Fruit fly (Drosophila melanogaster) whole organism, wandering third instar larva: ENCODE measurements around the gene shd.

ENCODE experiments used
- Abd-B ChIP-seq: fragments of >200 bp; optimal IDR thresholded peaks from 2 replicates; lab custom pipeline; 2017; ENCODE audit warnings: missing biosample characterization, missing genetic modification characterization
- CG32264 ChIP-seq: fragments of 200-800 bp; sonication (Bioruptor generic); optimal IDR thresholded peaks from 2 replicates; lab custom pipeline; 2016; ENCODE audit warnings: missing biosample characterization, missing genetic modification characterization
- CG9705 ChIP-seq: fragments of 200-800 bp; sonication (Bioruptor generic); optimal IDR thresholded peaks from 2 replicates; lab custom pipeline; 2018; ENCODE audit warnings: missing biosample characterization, mild to moderate bottlenecking, missing genetic modification characterization
- CrebA ChIP-seq: fragments of 200-800 bp; sonication (Bioruptor generic); optimal IDR thresholded peaks from 2 replicates; lab custom pipeline; 2016; ENCODE audit warnings: missing biosample characterization, mild to moderate bottlenecking, missing genetic modification characterization, borderline replicate concordance
- Dfd ChIP-seq: fragments of >200 bp; optimal IDR thresholded peaks from 2 replicates; lab custom pipeline; 2017; ENCODE audit warnings: missing biosample characterization, missing genetic modification characterization
- Dif ChIP-seq: fragments of 200-275, 200-300 bp; sonication (Bioruptor generic); optimal IDR thresholded peaks from 2 replicates; lab custom pipeline; 2018; ENCODE audit warnings: missing biosample characterization, missing genetic modification characterization; ENCODE audit not compliant: partially characterized antibody
- GATAd ChIP-seq: sonication (Bioruptor generic); optimal IDR thresholded peaks from 2 replicates; lab custom pipeline; 2016; ENCODE audit warnings: missing biosample characterization, missing genetic modification characterization
- HLH106 ChIP-seq: fragments of 200-800 bp; optimal IDR thresholded peaks from 3 replicates; lab custom pipeline; 2019; ENCODE audit warnings: missing biosample characterization, mild to moderate bottlenecking, missing genetic modification characterization, moderate library complexity
- Hnf4 ChIP-seq: fragments of 200-800 bp; sonication (Bioruptor generic); optimal IDR thresholded peaks from 2 replicates; lab custom pipeline; 2016; ENCODE audit warnings: missing biosample characterization, mild to moderate bottlenecking, missing genetic modification characterization
- Hr78 ChIP-seq: fragments of >200 bp; optimal IDR thresholded peaks from 2 replicates; lab custom pipeline; 2017; ENCODE audit warnings: missing biosample characterization, missing genetic modification characterization
- Hr83 ChIP-seq: fragments of 200-300 bp; sonication (Bioruptor generic); optimal IDR thresholded peaks from 2 replicates; lab custom pipeline; 2016; ENCODE audit warnings: missing biosample characterization, mild to moderate bottlenecking, missing genetic modification characterization, moderate library complexity; ENCODE audit not compliant: poor library complexity, severe bottlenecking
- Jra ChIP-seq: sonication (Bioruptor generic); optimal IDR thresholded peaks from 2 replicates; lab custom pipeline; 2016; ENCODE audit warnings: missing biosample characterization, missing genetic modification characterization
- Mio ChIP-seq: sonication (Bioruptor generic); optimal IDR thresholded peaks from 2 replicates; lab custom pipeline; 2016; ENCODE audit warnings: missing biosample characterization, missing genetic modification characterization
- Myc ChIP-seq: fragments of >200 bp; optimal IDR thresholded peaks from 2 replicates; lab custom pipeline; 2017
- N ChIP-seq: fragments of >200 bp; optimal IDR thresholded peaks from 2 replicates; lab custom pipeline; 2018; ENCODE audit warnings: missing biosample characterization, missing external identifiers, missing genetic modification characterization
- OdsH ChIP-seq: fragments of 200-800 bp; sonication (Bioruptor generic); optimal IDR thresholded peaks from 2 replicates; lab custom pipeline; 2016; ENCODE audit warnings: missing biosample characterization, mild to moderate bottlenecking, missing genetic modification characterization
- Rel ChIP-seq, 2 experiments: fragments of 200-800 bp; sonication (Bioruptor generic) in 1 of 2; optimal IDR thresholded peaks; 2 replicates in 1 of 2; 3 replicates in 1 of 2; lab custom pipeline; 2016 to 2019; ENCODE audit warnings: mild to moderate bottlenecking in 2 of 2, missing biosample characterization in 2 of 2, missing genetic modification characterization in 2 of 2, moderate library complexity in 1 of 2
- Sp1 ChIP-seq: fragments of 200-800 bp; sonication (Bioruptor generic); optimal IDR thresholded peaks from 3 replicates; lab custom pipeline; 2019; ENCODE audit warnings: missing biosample characterization, mild to moderate bottlenecking, missing genetic modification characterization, moderate library complexity
- Vsx2 ChIP-seq: fragments of 200-300, 225-300 bp; sonication (Bioruptor generic); optimal IDR thresholded peaks from 2 replicates; lab custom pipeline; 2018; ENCODE audit warnings: missing biosample characterization, missing genetic modification characterization; ENCODE audit not compliant: partially characterized antibody
- br ChIP-seq: fragments of 200-800 bp; sonication (Bioruptor generic); optimal IDR thresholded peaks from 2 replicates; lab custom pipeline; 2016; ENCODE audit warnings: missing biosample characterization, missing genetic modification characterization
- brk ChIP-seq: fragments of 200-800 bp; sonication (Bioruptor generic); optimal IDR thresholded peaks from 2 replicates; lab custom pipeline; 2016; ENCODE audit warnings: missing biosample characterization, mild to moderate bottlenecking, missing genetic modification characterization
- dl ChIP-seq, 2 experiments: fragments of 175-275, 200-275 bp in 1 of 2; fragments of 200-275 bp in 1 of 2; sonication (Bioruptor generic); optimal IDR thresholded peaks; lab custom pipeline; 2018; ENCODE audit warnings: mild to moderate bottlenecking in 2 of 2, missing biosample characterization in 2 of 2, missing genetic modification characterization in 2 of 2, moderate library complexity in 2 of 2; ENCODE audit not compliant: partially characterized antibody in 2 of 2, insufficient read depth in 1 of 2
- dmrt93B ChIP-seq: fragments of 200-800 bp; sonication (Bioruptor generic); optimal IDR thresholded peaks from 2 replicates; lab custom pipeline; 2018; ENCODE audit warnings: missing biosample characterization, mild to moderate bottlenecking, missing genetic modification characterization
- dsf ChIP-seq: sonication (Bioruptor generic); optimal IDR thresholded peaks from 2 replicates; lab custom pipeline; 2016; ENCODE audit warnings: missing biosample characterization, missing genetic modification characterization, borderline replicate concordance
- ey ChIP-seq: fragments of 200-800 bp; sonication (Bioruptor generic); optimal IDR thresholded peaks from 2 replicates; lab custom pipeline; 2016; ENCODE audit warnings: missing biosample characterization, missing genetic modification characterization
- foxo ChIP-seq, 2 experiments: fragments of 200-800 bp; sonication (Bioruptor generic); optimal IDR thresholded peaks; 2 replicates in 1 of 2; 3 replicates in 1 of 2; lab custom pipeline; 2016 to 2017; ENCODE audit warnings: missing biosample characterization in 2 of 2, missing genetic modification characterization in 2 of 2
- fru ChIP-seq: fragments of 200-800 bp; sonication (Bioruptor generic); optimal IDR thresholded peaks from 3 replicates; lab custom pipeline; 2016; ENCODE audit warnings: missing biosample characterization, mild to moderate bottlenecking, missing genetic modification characterization
- h ChIP-seq: fragments of 200-800 bp; sonication (Bioruptor generic); optimal IDR thresholded peaks from 3 replicates; lab custom pipeline; 2016; ENCODE audit warnings: missing biosample characterization, mild to moderate bottlenecking, missing genetic modification characterization
- jim ChIP-seq: fragments of 175-275, 200-325 bp; sonication (Bioruptor generic); optimal IDR thresholded peaks from 2 replicates; lab custom pipeline; 2016; ENCODE audit warnings: missing biosample characterization, mild to moderate bottlenecking, missing genetic modification characterization
- lola ChIP-seq: fragments of >200 bp; optimal IDR thresholded peaks from 2 replicates; lab custom pipeline; 2017; ENCODE audit warnings: missing biosample characterization, missing genetic modification characterization
- pan ChIP-seq: fragments of >200 bp; optimal IDR thresholded peaks from 2 replicates; lab custom pipeline; 2017
- psq ChIP-seq: fragments of 200-800 bp; sonication (Bioruptor generic); optimal IDR thresholded peaks from 3 replicates; lab custom pipeline; 2017; ENCODE audit warnings: missing biosample characterization, mild to moderate bottlenecking, missing genetic modification characterization, moderate library complexity
- rgr ChIP-seq: fragments of 200-800 bp; sonication (Bioruptor generic); optimal IDR thresholded peaks from 3 replicates; lab custom pipeline; 2016; ENCODE audit warnings: missing biosample characterization, mild to moderate bottlenecking, missing genetic modification characterization
- sage ChIP-seq: fragments of 200-800 bp; sonication (Bioruptor generic); optimal IDR thresholded peaks from 2 replicates; lab custom pipeline; 2016; ENCODE audit warnings: missing biosample characterization, mild to moderate bottlenecking, missing genetic modification characterization
- sv ChIP-seq: fragments of 200-800 bp; sonication (Bioruptor generic); optimal IDR thresholded peaks from 3 replicates; lab custom pipeline; 2016; ENCODE audit warnings: missing biosample characterization, missing genetic modification characterization
- tai ChIP-seq: sonication (Bioruptor generic); optimal IDR thresholded peaks from 2 replicates; lab custom pipeline; 2016; ENCODE audit warnings: missing biosample characterization, missing genetic modification characterization
- usp ChIP-seq: fragments of >200 bp; optimal IDR thresholded peaks from 2 replicates; lab custom pipeline; 2017; ENCODE audit warnings: missing biosample characterization, missing genetic modification characterization
- woc ChIP-seq: sonication (Bioruptor generic); optimal IDR thresholded peaks from 2 replicates; lab custom pipeline; 2016; ENCODE audit warnings: missing biosample characterization, mild to moderate bottlenecking, missing genetic modification characterization

The shd gene

DNA sequence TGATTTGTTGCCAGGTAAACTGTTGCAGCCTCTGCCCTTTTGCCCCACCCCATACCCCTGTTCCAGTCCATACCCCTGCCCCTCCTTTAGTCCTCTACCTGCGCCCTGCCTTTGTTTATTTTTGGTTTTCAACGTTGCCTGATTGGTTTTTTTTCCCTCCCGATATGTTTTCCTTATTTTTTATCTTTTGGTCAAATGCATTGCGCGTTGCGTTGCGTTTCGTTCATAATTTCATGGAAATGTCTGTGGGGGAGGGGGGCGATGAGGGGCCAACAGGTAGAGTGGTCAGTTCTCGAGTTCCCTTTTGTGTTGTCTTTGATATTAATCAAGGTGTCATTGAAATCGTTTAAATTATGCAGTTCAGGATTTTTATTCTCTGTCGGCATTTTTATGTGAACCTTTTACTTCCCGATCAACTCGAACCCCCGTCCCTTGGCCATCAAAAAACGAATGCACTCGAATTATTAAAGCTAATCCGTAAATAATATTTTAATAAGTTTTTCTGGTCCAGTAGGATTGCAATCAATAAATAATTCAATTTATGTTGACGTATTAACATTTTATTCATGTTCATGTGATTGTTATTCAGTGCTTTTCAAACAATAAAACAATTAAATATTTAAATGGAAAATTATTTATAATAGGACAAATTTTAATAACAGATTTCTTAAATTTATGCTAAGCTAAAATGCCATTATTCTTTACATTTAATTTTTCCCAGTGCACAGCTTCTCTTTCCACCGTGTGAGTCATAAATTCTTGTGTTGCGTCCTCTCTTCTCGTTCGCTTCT, 20.7 kb downstream of the shd start:
- TF ChIP-seq lola (GFP tag; lab: Kevin White, UChicago): no peak
- no peak for TF ChIP-seq N (GFP tag; lab: Kevin White, UChicago)
- TF ChIP-seq fru (GFP tag; lab: Kevin White, UChicago): peak; percentile 79
- peak; percentile 92 for TF ChIP-seq Sp1 (GFP tag; lab: Kevin White, UChicago)
- no peak for TF ChIP-seq pan (lab: Kevin White, UChicago)
- TF ChIP-seq CrebA: no peak
- no peak for TF ChIP-seq Mio (GFP tag; lab: Kevin White, UChicago)
- no peak for TF ChIP-seq Dfd (GFP tag; lab: Kevin White, UChicago)
- TF ChIP-seq h (GFP tag; lab: Kevin White, UChicago): peak; percentile 88
- peak; percentile 80 for TF ChIP-seq rgr (GFP tag; lab: Kevin White, UChicago)
- TF ChIP-seq Rel (GFP tag; optimal IDR thresholded peaks at IDR 0.05; lab: Kevin White, UChicago): no peak
- peak; percentile 53 for TF ChIP-seq Rel (tag; optimal IDR thresholded peaks at IDR 0.05; lab: Kevin White, UChicago)
- no peak for TF ChIP-seq usp (GFP tag; lab: Kevin White, UChicago)
- no peak for TF ChIP-seq Hr78 (GFP tag; lab: Kevin White, UChicago)
- TF ChIP-seq sage (GFP tag; lab: Kevin White, UChicago): peak; percentile 42
- peak; percentile 54 for TF ChIP-seq CG9705
- TF ChIP-seq GATAd (GFP tag; lab: Kevin White, UChicago): no peak
- peak; percentile 12 for TF ChIP-seq dsf (GFP tag; lab: Kevin White, UChicago)
- peak; percentile 93 for TF ChIP-seq HLH106 (tag; lab: Kevin White, UChicago)
- peak; percentile 30 for TF ChIP-seq Vsx2 (GFP tag; lab: Kevin White, UChicago)
- TF ChIP-seq Myc: no peak
- TF ChIP-seq Abd-B (GFP tag; lab: Kevin White, UChicago): no peak
- no peak for TF ChIP-seq Hr83 (GFP tag; lab: Kevin White, UChicago)
- peak; percentile 80 for TF ChIP-seq OdsH (GFP tag; lab: Kevin White, UChicago)
- TF ChIP-seq sv: no peak
- peak; percentile 46 for TF ChIP-seq woc (GFP tag; lab: Kevin White, UChicago)
- peak; percentile 67 for TF ChIP-seq Jra (GFP tag; lab: Kevin White, UChicago)
- peak; percentile 71 for TF ChIP-seq ey
- TF ChIP-seq dl (GFP tag; optimal IDR thresholded peaks at IDR 0.05; lab: Kevin White, UChicago; ENCODE audit: insufficient read depth in 1 of 2, partially characterized antibody in 2 of 2): no peak
- peak; percentile 20 for TF ChIP-seq Hnf4 (GFP tag; lab: Kevin White, UChicago)
- TF ChIP-seq CG32264 (GFP tag; lab: Kevin White, UChicago): no peak
- TF ChIP-seq br (GFP tag; lab: Kevin White, UChicago): peak; percentile 37
- TF ChIP-seq brk (GFP tag; lab: Kevin White, UChicago): peak; percentile 70
- peak; percentile 76 for TF ChIP-seq dmrt93B (GFP tag; lab: Kevin White, UChicago)
- TF ChIP-seq jim: peak; percentile 41
- TF ChIP-seq foxo (GFP tag; optimal IDR thresholded peaks at IDR 0.05; lab: Kevin White, UChicago): peak in 1 of 2 experiments; percentile 87
- peak; percentile 64 for TF ChIP-seq tai
- TF ChIP-seq Dif: peak; percentile 44
- TF ChIP-seq psq (GFP tag; lab: Kevin White, UChicago): peak; percentile 93

DNA sequence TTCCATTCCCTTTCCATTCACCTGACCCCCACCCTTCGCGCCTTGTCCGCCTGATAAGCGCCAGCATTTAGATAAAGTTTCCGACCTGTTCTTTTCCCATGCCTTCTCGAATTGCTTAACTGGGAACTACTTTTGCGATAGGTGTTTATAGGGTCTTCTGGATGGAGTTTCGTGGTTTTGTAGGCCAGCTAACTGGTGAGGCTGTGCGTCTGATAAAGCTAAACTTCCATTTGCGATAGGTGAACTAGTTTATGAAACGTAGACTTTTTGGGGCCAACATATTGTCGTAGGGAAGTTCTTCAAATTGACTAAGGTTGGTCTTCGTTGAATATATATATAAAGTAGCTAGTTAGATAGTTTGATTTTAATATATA, 21.3 kb downstream of the shd start:
- no peak for TF ChIP-seq Mio (GFP tag; lab: Kevin White, UChicago)
- TF ChIP-seq fru (GFP tag; lab: Kevin White, UChicago): no peak
- no peak for TF ChIP-seq Vsx2 (GFP tag; lab: Kevin White, UChicago)
- TF ChIP-seq Jra (GFP tag; lab: Kevin White, UChicago): no peak
- no peak for TF ChIP-seq rgr (GFP tag; lab: Kevin White, UChicago)
- TF ChIP-seq dl (GFP tag; optimal IDR thresholded peaks at IDR 0.05; lab: Kevin White, UChicago; ENCODE audit: insufficient read depth in 1 of 2, partially characterized antibody in 2 of 2): no peak
- no peak for TF ChIP-seq Hnf4 (GFP tag; lab: Kevin White, UChicago)
- no peak for TF ChIP-seq Dfd (GFP tag; lab: Kevin White, UChicago)
- TF ChIP-seq Myc: no peak
